ENCODE assay signal across 1 fruit fly cellular context in the genomic region with DNA sequence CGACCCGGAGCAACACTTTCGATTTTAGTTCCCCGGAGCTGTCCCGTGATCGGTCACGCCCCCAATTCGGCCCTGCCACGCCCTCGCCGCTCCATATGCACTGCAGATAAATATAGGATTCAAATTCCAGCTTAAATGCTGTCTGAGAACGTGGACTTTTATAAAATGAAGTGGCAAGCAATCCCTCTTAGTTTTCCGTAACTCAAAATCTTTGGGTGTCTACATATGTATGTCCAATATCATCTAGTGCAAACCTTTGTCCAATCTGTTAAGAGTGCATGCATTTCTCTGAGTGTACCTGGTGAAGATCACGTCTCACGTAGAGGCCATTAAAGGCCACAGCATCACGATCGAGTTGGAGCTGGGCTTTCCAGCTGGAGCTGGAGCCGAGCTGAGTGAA.
TF ChIP-seq lines count a peak whose summit lies in the region.

No protein-coding gene starts in this region.

TF ChIP-seq in whole organism, prepupa, 60 proteins besides CTCF, POLR2A, EP300 and RAD21 (continued from another document):
- TF ChIP-seq CG8119 (GFP tag; IDR thresholded peaks at IDR 0.05; lab: Robert Waterston, UW) (peak; percentile 50; the same call in 1 of the 3 replicates), Met (GFP tag; optimal IDR thresholded peaks at IDR 0.05; lab: Kevin White, UChicago) (peak; percentile 28), CG9139 (GFP tag; optimal IDR thresholded peaks at IDR 0.05; lab: Kevin White, UChicago) (no peak), Ets96B (tag; optimal IDR thresholded peaks at IDR 0.05; lab: Kevin White, UChicago) (peak; percentile 41), Hr39 (GFP tag; optimal IDR thresholded peaks at IDR 0.05; lab: Kevin White, UChicago) (peak; percentile 29), Eip75B (GFP tag; optimal IDR thresholded peaks at IDR 0.05; lab: Kevin White, UChicago) (peak; percentile 53), CG32006 (GFP tag; optimal IDR thresholded peaks at IDR 0.05; lab: Kevin White, UChicago) (peak; percentile 37), dac (GFP tag; optimal IDR thresholded peaks at IDR 0.05; lab: Kevin White, UChicago) (no peak), CG6163 (GFP tag; IDR thresholded peaks at IDR 0.05; lab: Robert Waterston, UW) (peak; percentile 58; the same call in 1 of the 3 replicates), OdsH (GFP tag; optimal IDR thresholded peaks at IDR 0.05; lab: Kevin White, UChicago) (peak; percentile 35), fkh (GFP tag; optimal IDR thresholded peaks at IDR 0.05; lab: Kevin White, UChicago) (no peak), CG16779 (tag; optimal IDR thresholded peaks at IDR 0.05; lab: Kevin White, UChicago) (no peak), Lpt (GFP tag; optimal IDR thresholded peaks at IDR 0.05; lab: Kevin White, UChicago) (no peak), lz (GFP tag; optimal IDR thresholded peaks at IDR 0.05; lab: Kevin White, UChicago) (peak; percentile 46), Gug (GFP tag; IDR thresholded peaks at IDR 0.05; lab: Robert Waterston, UW) (no peak), CG10631 (GFP tag; optimal IDR thresholded peaks at IDR 0.05; lab: Kevin White, UChicago) (peak; percentile 34), salr (GFP tag; optimal IDR thresholded peaks at IDR 0.05; lab: Kevin White, UChicago) (no peak), Hr38 (GFP tag; optimal IDR thresholded peaks at IDR 0.05; lab: Kevin White, UChicago) (no peak), Sox102F (GFP tag; optimal IDR thresholded peaks at IDR 0.05; lab: Kevin White, UChicago) (no peak), Sox15 (GFP tag; optimal IDR thresholded peaks at IDR 0.05; lab: Kevin White, UChicago) (no peak), Eip78C (GFP tag; lab: Kevin White, UChicago) (peak; percentile 74), Smox (GFP tag; optimal IDR thresholded peaks at IDR 0.05; lab: Kevin White, UChicago) (peak; percentile 37), pdm3 (GFP tag; optimal IDR thresholded peaks at IDR 0.05; lab: Kevin White, UChicago) (peak; percentile 16), Hr4 (GFP tag; optimal IDR thresholded peaks at IDR 0.05; lab: Kevin White, UChicago) (no peak), CG6792 (GFP tag; optimal IDR thresholded peaks at IDR 0.05; lab: Kevin White, UChicago) (peak; percentile 32), CG31627 (GFP tag; optimal IDR thresholded peaks at IDR 0.05; lab: Kevin White, UChicago) (peak; percentile 33), Sox14 (GFP tag; optimal IDR thresholded peaks at IDR 0.05; lab: Kevin White, UChicago) (peak; percentile 23), CG6808 (GFP tag; optimal IDR thresholded peaks at IDR 0.05; lab: Kevin White, UChicago) (peak; percentile 20), CG8632 (GFP tag; optimal IDR thresholded peaks at IDR 0.05; lab: Kevin White, UChicago) (no peak), net (GFP tag; optimal IDR thresholded peaks at IDR 0.05; lab: Kevin White, UChicago) (no peak), achi (GFP tag; optimal IDR thresholded peaks at IDR 0.05; lab: Kevin White, UChicago) (peak; percentile 36), CG10669 (GFP tag; optimal IDR thresholded peaks at IDR 0.05; lab: Kevin White, UChicago) (peak; percentile 49), CG3032 (tag; optimal IDR thresholded peaks at IDR 0.05; lab: Kevin White, UChicago) (peak; percentile 15), acj6 (GFP tag; optimal IDR thresholded peaks at IDR 0.05; lab: Kevin White, UChicago) (peak; percentile 34), svp (GFP tag; lab: Kevin White, UChicago) (peak; percentile 78)
